Worm (Caenorhabditis elegans) whole organism, L2 larva: ENCODE measurements around the gene C45H4.13.

Experiments
- F13H6.1 ChIP-seq: sonication (generic microtip); optimal IDR thresholded peaks from 2 replicates; lab custom pipeline; 2016; ENCODE audit warnings: missing genetic modification characterization, missing compliant biosample characterization
- aly-2 ChIP-seq: fragments of 150-350 bp; optimal IDR thresholded peaks from 2 replicates; lab custom pipeline; 2014; ENCODE audit warnings: missing biosample characterization, missing genetic modification characterization
- blmp-1 ChIP-seq: sonication (generic microtip); optimal IDR thresholded peaks from 2 replicates; lab custom pipeline; 2017; ENCODE audit warnings: missing genetic modification characterization, mild to moderate bottlenecking, missing compliant biosample characterization, antibody characterized with exemption, moderate library complexity; ENCODE audit not compliant: insufficient read depth
- ceh-82 ChIP-seq: fragments of 150-350 bp; optimal IDR thresholded peaks from 2 replicates; lab custom pipeline; 2014; ENCODE audit warnings: missing biosample characterization, missing genetic modification characterization
- lin-39 ChIP-seq: fragments of 150-350 bp; optimal IDR thresholded peaks from 2 replicates; lab custom pipeline; 2014; ENCODE audit warnings: missing biosample characterization, missing genetic modification reagents, missing genetic modification characterization
- mab-5 ChIP-seq: fragments of 150-350 bp; optimal IDR thresholded peaks from 2 replicates; lab custom pipeline; 2014; ENCODE audit warnings: missing biosample characterization, missing genetic modification characterization
- mbf-1 ChIP-seq: sonication (generic microtip); optimal IDR thresholded peaks from 2 replicates; lab custom pipeline; 2017; ENCODE audit warnings: missing biosample characterization, missing genetic modification characterization
- nhr-12 ChIP-seq: fragments of 150-350 bp; optimal IDR thresholded peaks from 2 replicates; lab custom pipeline; 2014; ENCODE audit warnings: missing biosample characterization, missing genetic modification characterization
- nhr-237 ChIP-seq: fragments of 150-350 bp; optimal IDR thresholded peaks from 2 replicates; lab custom pipeline; 2014; ENCODE audit warnings: missing biosample characterization, missing genetic modification characterization
- nhr-25 ChIP-seq: fragments of 150-350 bp; sonication (generic microtip); optimal IDR thresholded peaks from 3 replicates; lab custom pipeline; 2014; ENCODE audit warnings: missing biosample characterization, missing genetic modification characterization
- nhr-77 ChIP-seq: fragments of 150-350 bp; optimal IDR thresholded peaks from 2 replicates; lab custom pipeline; 2014; ENCODE audit warnings: missing biosample characterization, missing genetic modification characterization
- unc-62 ChIP-seq: fragments of 150-350 bp; optimal IDR thresholded peaks from 2 replicates; lab custom pipeline; 2014; ENCODE audit warnings: missing biosample characterization, missing genetic modification reagents, missing genetic modification characterization
- ztf-4 ChIP-seq: fragments of 150-350 bp; optimal IDR thresholded peaks from 2 replicates; lab custom pipeline; 2014; ENCODE audit warnings: missing biosample characterization, missing genetic modification characterization

- TF ChIP-seq mab-5 (tag; lab: Kevin White, UChicago) (no peak), mbf-1 (tag; lab: Kevin White, UChicago) (no peak), blmp-1 (tag; lab: Kevin White, UChicago) (no peak), ceh-82 (tag; lab: Kevin White, UChicago) (no peak), unc-62 (no peak), nhr-77 (tag; lab: Kevin White, UChicago) (no peak), lin-39 (tag; lab: Kevin White, UChicago) (no peak), F13H6.1 (tag; lab: Kevin White, UChicago) (no peak), nhr-25 (no peak), nhr-237 (tag; lab: Kevin White, UChicago) (no peak), nhr-12 (tag; lab: Kevin White, UChicago) (no peak), aly-2 (no peak), ztf-4 (tag; lab: Kevin White, UChicago) (no peak)
Measured at ce11 chrV:2123164-2123563, 27.6 kb downstream of the C45H4.13 start.
